Worm (Caenorhabditis elegans): ENCODE results near the gene T14B4.20.

ce11 chrII:6708980-6709379, 7.7 kb upstream of the T14B4.20 start:
- TF ChIP-seq F37B4.10 (GFP tag; IDR thresholded peaks at IDR 0.05) (no peak), madf-10 (tag; optimal IDR thresholded peaks at IDR 0.05) (no peak), hrde-1 (tag; optimal IDR thresholded peaks at IDR 0.05; ENCODE audit: borderline replicate concordance) (no peak), mel-28 (tag; optimal IDR thresholded peaks at IDR 0.05; ENCODE audit: borderline replicate concordance) (no peak), ztf-6 (GFP tag; IDR thresholded peaks at IDR 0.05) (no peak), aptf-2 (GFP tag; conservative IDR thresholded peaks at IDR 0.05) (no peak), C17E4.6 (GFP tag; IDR thresholded peaks at IDR 0.05) (no peak), tbx-9 (tag; optimal IDR thresholded peaks at IDR 0.05; ENCODE audit: borderline replicate concordance) (no peak), tlf-1 (GFP tag; optimal IDR thresholded peaks at IDR 0.05) (no peak), unc-62 (GFP tag; optimal IDR thresholded peaks at IDR 0.05) (no peak), Y95B8A.8 (GFP tag; IDR thresholded peaks at IDR 0.05) (no peak), egl-44 (GFP tag; IDR thresholded peaks at IDR 0.05) (no peak), egrh-3 (GFP tag; IDR thresholded peaks at IDR 0.05) (no peak), chd-7 (tag; optimal IDR thresholded peaks at IDR 0.05) (no peak)
